Worm (Caenorhabditis elegans): ENCODE measurements around the gene srh-148.

The srh-148 gene

DNA sequence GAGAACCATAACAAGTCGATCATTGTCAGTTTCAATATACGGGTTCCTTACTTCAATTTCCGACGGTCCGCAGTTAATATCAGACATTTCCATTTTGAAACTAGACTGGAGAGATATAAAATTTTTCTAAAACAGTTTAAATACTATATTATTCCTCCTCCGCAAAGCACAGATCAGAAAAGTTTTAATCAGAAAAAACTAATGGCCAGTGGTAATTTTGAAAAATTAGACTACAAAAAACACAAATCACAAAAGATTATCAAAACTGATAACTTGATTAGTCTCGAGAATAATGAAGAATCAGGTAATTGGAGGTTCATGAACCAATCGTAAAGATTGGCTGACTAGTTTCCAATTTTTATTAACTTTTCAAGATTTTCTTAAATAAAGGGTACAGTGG lies 27.8 kb upstream of the srh-148 start, which contains the start of gene T06C12.9:
Gene T06C12.9 (minus strand): TSS at position 101 of the 400 bp plus-strand sequence.
- TF ChIP-seq mab-5 (tag; optimal IDR thresholded peaks at IDR 0.05) (no peak), ham-2 (GFP tag; optimal IDR thresholded peaks at IDR 0.05) (no peak), zip-8 (tag; optimal IDR thresholded peaks at IDR 0.05) (no peak), lin-32 (GFP tag; optimal IDR thresholded peaks at IDR 0.05) (no peak), nhr-28 (tag; optimal IDR thresholded peaks at IDR 0.05) (no peak), lin-13 (tag; optimal IDR thresholded peaks at IDR 0.05) (no peak), cnd-1 (tag; optimal IDR thresholded peaks at IDR 0.05) (no peak), sem-2 (GFP tag; optimal IDR thresholded peaks at IDR 0.05) (no peak), hlh-1 (tag; optimal IDR thresholded peaks at IDR 0.05) (no peak), nhr-237 (tag; optimal IDR thresholded peaks at IDR 0.05) (no peak)

- no peak for TF ChIP-seq ceh-43 (GFP tag; optimal IDR thresholded peaks at IDR 0.05)
- TF ChIP-seq nhr-2 (tag; optimal IDR thresholded peaks at IDR 0.05): no peak
- no peak for TF ChIP-seq unc-62 (GFP tag; optimal IDR thresholded peaks at IDR 0.05)
- TF ChIP-seq zip-8 (tag; optimal IDR thresholded peaks at IDR 0.05): no peak
- TF ChIP-seq elt-3 (tag; optimal IDR thresholded peaks at IDR 0.05): no peak
- TF ChIP-seq tbx-8 (GFP tag; optimal IDR thresholded peaks at IDR 0.05): no peak
- no peak for TF ChIP-seq snpc-4 (tag; optimal IDR thresholded peaks at IDR 0.05)
- no peak for TF ChIP-seq pha-4 (tag; optimal IDR thresholded peaks at IDR 0.05)
- TF ChIP-seq ztf-11 (tag; optimal IDR thresholded peaks at IDR 0.05): no peak
- TF ChIP-seq cnd-1 (tag; optimal IDR thresholded peaks at IDR 0.05): no peak
- TF ChIP-seq elt-1 (tag; optimal IDR thresholded peaks at IDR 0.05; ENCODE audit: borderline replicate concordance, insufficient read depth): no peak
- TF ChIP-seq sem-2 (GFP tag; optimal IDR thresholded peaks at IDR 0.05): no peak
- TF ChIP-seq hlh-1 (tag; optimal IDR thresholded peaks at IDR 0.05): no peak
Observed at ce11 chrV:15884698-15885097, 26.5 kb upstream of the srh-148 start, which contains the start of gene oac-42. TSS of gene oac-42 (minus strand) at chrV:15884798.

DNA sequence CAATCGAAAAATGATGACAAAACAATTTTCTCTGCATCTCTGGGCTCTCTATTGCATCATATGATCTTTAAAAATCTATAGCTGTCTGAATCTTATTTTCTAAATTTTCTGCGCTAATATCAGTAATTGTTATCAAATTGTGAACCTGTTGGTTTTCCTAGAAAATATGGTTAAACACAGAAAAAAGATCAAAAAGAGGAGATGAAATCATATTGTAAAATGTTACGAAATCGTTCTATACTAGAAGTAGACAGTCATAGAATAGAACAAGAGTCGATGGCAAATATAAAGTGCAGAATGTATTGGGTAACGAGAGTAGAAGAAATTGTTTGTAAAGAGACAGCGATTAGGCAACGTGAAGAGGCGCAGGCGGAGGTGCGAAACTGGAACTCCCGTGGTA lies 22.5 kb upstream of the srh-148 start:
- peak; percentile 57 for TF ChIP-seq nhr-237 (tag; optimal IDR thresholded peaks at IDR 0.05)
- TF ChIP-seq nhr-12 (tag; optimal IDR thresholded peaks at IDR 0.05): no peak

ce11 chrV:15880033-15880432 lies 21.8 kb upstream of the srh-148 start:
- TF ChIP-seq ceh-83 (GFP tag; optimal IDR thresholded peaks at IDR 0.05) (no peak), bed-3 (GFP tag; optimal IDR thresholded peaks at IDR 0.05) (no peak), ceh-39 (tag; optimal IDR thresholded peaks at IDR 0.05) (no peak), drap-1 (GFP tag; optimal IDR thresholded peaks at IDR 0.05) (no peak), lin-13 (tag; optimal IDR thresholded peaks at IDR 0.05) (no peak), blmp-1 (tag; optimal IDR thresholded peaks at IDR 0.05) (no peak), nhr-2 (tag; optimal IDR thresholded peaks at IDR 0.05) (no peak), sem-2 (GFP tag; optimal IDR thresholded peaks at IDR 0.05) (no peak), ceh-43 (GFP tag; optimal IDR thresholded peaks at IDR 0.05) (no peak), cnd-1 (tag; optimal IDR thresholded peaks at IDR 0.05) (no peak), unc-120 (tag; optimal IDR thresholded peaks at IDR 0.05; ENCODE audit: poor library complexity, severe bottlenecking) (no peak), zip-8 (tag; optimal IDR thresholded peaks at IDR 0.05) (no peak), ces-1 (GFP tag; optimal IDR thresholded peaks at IDR 0.05) (no peak), hlh-1 (tag; optimal IDR thresholded peaks at IDR 0.05) (no peak), pha-4 (tag; optimal IDR thresholded peaks at IDR 0.05) (no peak), lsy-2 (tag; optimal IDR thresholded peaks at IDR 0.05) (no peak), unc-39 (tag; optimal IDR thresholded peaks at IDR 0.05) (no peak), elt-3 (tag; optimal IDR thresholded peaks at IDR 0.05) (no peak), flh-1 (GFP tag; optimal IDR thresholded peaks at IDR 0.05) (no peak)

DNA sequence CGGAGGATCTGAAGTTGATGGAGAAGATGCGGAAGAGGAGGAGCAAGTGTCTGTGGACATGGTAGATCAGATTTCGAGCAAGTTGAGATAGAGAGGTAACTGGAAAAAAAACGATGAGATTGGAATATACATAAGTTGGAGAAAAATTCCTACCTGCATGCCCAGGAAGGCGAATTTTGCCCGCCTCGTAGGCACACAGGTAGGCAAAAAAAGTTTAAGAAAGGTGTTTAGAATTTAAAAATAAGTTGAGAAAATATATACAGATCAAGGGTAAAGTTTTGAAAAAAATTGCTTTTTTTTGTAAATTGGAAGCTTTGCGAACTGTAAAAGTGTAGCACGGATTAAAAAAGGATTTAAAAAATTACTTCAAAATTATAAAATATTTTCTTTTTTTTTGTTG lies 21.3 kb upstream of the srh-148 start, which contains the start of gene nhr-84:
Gene nhr-84 (minus strand): TSS at position 101 of the 400 bp plus-strand sequence.
- TF ChIP-seq sptf-1 (tag; optimal IDR thresholded peaks at IDR 0.05): no peak
- TF ChIP-seq ceh-43 (GFP tag; optimal IDR thresholded peaks at IDR 0.05): no peak

- TF ChIP-seq lin-32 (GFP tag; optimal IDR thresholded peaks at IDR 0.05) (no peak), ztf-11 (tag; optimal IDR thresholded peaks at IDR 0.05) (no peak), nhr-28 (tag; optimal IDR thresholded peaks at IDR 0.05) (no peak), ceh-39 (tag; optimal IDR thresholded peaks at IDR 0.05) (no peak), ces-1 (GFP tag; optimal IDR thresholded peaks at IDR 0.05) (no peak), pha-4 (tag; optimal IDR thresholded peaks at IDR 0.05) (no peak), nhr-12 (tag; optimal IDR thresholded peaks at IDR 0.05) (no peak), ceh-43 (GFP tag; optimal IDR thresholded peaks at IDR 0.05) (no peak)
Observed at ce11 chrV:15876308-15876707, 18.1 kb upstream of the srh-148 start, which contains the start of gene nhr-102. TSS of gene nhr-102 (minus strand) at chrV:15876408.

All from whole organism, mixed stage, embryonic.